Worm (Caenorhabditis elegans): Measurements from ENCODE around the gene cpg-4.
A peak's percentile ranks its signal among the peaks of the same experiment; 100 is the strongest.

The cpg-4 gene

ce11 chrV:5996114-5996513, at the start of gene cpg-4:
Gene cpg-4 (plus strand): TSS chrV:5996416.
- TF ChIP-seq Y48G9A.11 (GFP tag; IDR thresholded peaks at IDR 0.05) (peak; percentile 63; the same call in 1 of the 2 replicates), zfp-2 (tag; optimal IDR thresholded peaks at IDR 0.05) (no peak), tag-97 (GFP tag; IDR thresholded peaks at IDR 0.05) (no peak), sdz-12 (GFP tag; optimal IDR thresholded peaks at IDR 0.05) (no peak), F49E8.2 (tag; optimal IDR thresholded peaks at IDR 0.05; ENCODE audit: borderline replicate concordance) (peak; percentile 32), snpc-1.2 (GFP tag; IDR thresholded peaks at IDR 0.05) (0 out of 2 replicates have a peak, but pooled peaks have one; percentile 27), lin-38 (GFP tag; IDR thresholded peaks at IDR 0.05) (peak; percentile 44; the same call in 1 of the 2 replicates), attf-4 (tag; optimal IDR thresholded peaks at IDR 0.05) (no peak), rbr-2 (tag; optimal IDR thresholded peaks at IDR 0.05) (no peak), dpl-1 (GFP tag; optimal IDR thresholded peaks at IDR 0.05) (no peak), lin-1 (GFP tag; IDR thresholded peaks at IDR 0.05) (no peak), skn-1 (tag; optimal IDR thresholded peaks at IDR 0.05) (no peak), Y75B8A.6 (GFP tag; IDR thresholded peaks at IDR 0.05) (no peak), unc-130 (GFP tag; optimal IDR thresholded peaks at IDR 0.05) (peak; percentile 18), tra-1 (GFP tag; IDR thresholded peaks at IDR 0.05) (no peak), fkh-10 (GFP tag; optimal IDR thresholded peaks at IDR 0.05) (no peak), daf-16 (GFP tag; optimal IDR thresholded peaks at IDR 0.05) (no peak), daf-16 (tag; optimal IDR thresholded peaks at IDR 0.05) (no peak)

DNA sequence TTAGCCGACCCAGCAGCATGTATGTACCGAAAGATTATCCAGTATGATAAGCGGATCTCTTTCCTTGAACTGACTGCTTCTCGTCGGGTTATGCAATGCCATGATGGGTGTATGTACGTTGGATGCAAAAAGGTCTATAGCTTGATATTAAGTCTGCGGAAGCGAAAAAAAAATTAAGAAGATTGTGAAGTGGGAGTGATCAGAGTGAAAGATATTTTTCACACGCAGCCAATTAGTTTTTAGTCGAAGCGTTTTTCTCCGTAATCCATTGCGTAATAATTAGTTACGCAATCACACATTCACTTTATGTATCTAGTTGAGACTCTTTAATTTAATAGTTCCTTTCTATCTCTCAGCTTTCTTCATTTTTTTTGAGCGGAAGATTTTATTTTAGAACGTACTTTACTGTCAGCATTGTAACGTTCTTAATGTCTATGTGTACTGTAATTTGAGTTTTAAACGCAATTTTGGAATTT, 46.5 kb upstream of the cpg-4 start:
- TF ChIP-seq madf-9 (GFP tag; conservative IDR thresholded peaks at IDR 0.05) (no peak), Y5F2A.4 (GFP tag; optimal IDR thresholded peaks at IDR 0.05) (no peak), zfp-3 (GFP tag; conservative IDR thresholded peaks at IDR 0.05) (no peak), nhr-11 (tag; optimal IDR thresholded peaks at IDR 0.05) (no peak), lin-29 (GFP tag; IDR thresholded peaks at IDR 0.05) (no peak), daf-8 (GFP tag; IDR thresholded peaks at IDR 0.05) (no peak), hlh-30 (tag; optimal IDR thresholded peaks at IDR 0.05; ENCODE audit: insufficient read depth) (no peak), T20F7.1 (GFP tag; optimal IDR thresholded peaks at IDR 0.05) (no peak), tag-97 (GFP tag; IDR thresholded peaks at IDR 0.05) (no peak), nhr-25 (tag; optimal IDR thresholded peaks at IDR 0.05; ENCODE audit: borderline replicate concordance, insufficient read depth) (no peak), lim-7 (GFP tag; IDR thresholded peaks at IDR 0.05) (no peak), unc-62 (GFP tag; optimal IDR thresholded peaks at IDR 0.05 in 1 of 2) (peak in 1 of 2 experiments; percentile 90), unc-62 (tag; optimal IDR thresholded peaks at IDR 0.05) (no peak), nhr-48 (tag; optimal IDR thresholded peaks at IDR 0.05) (peak; percentile 61), F10B5.3 (tag; optimal IDR thresholded peaks at IDR 0.05) (no peak)

- no peak for TF ChIP-seq F37D6.2 (tag; optimal IDR thresholded peaks at IDR 0.05)
- peak in 1 of 2 experiments; percentile 75 for TF ChIP-seq unc-62 (GFP tag; optimal IDR thresholded peaks at IDR 0.05 in 1 of 2)
- no peak for TF ChIP-seq unc-62 (tag; optimal IDR thresholded peaks at IDR 0.05)
- TF ChIP-seq hlh-30 (tag; optimal IDR thresholded peaks at IDR 0.05; ENCODE audit: insufficient read depth): peak; percentile 51
Observed at ce11 chrV:5951133-5951532, 45.1 kb upstream of the cpg-4 start, which contains the start of gene M03F8.1. Gene M03F8.1 (plus strand): TSS chrV:5951433.

DNA sequence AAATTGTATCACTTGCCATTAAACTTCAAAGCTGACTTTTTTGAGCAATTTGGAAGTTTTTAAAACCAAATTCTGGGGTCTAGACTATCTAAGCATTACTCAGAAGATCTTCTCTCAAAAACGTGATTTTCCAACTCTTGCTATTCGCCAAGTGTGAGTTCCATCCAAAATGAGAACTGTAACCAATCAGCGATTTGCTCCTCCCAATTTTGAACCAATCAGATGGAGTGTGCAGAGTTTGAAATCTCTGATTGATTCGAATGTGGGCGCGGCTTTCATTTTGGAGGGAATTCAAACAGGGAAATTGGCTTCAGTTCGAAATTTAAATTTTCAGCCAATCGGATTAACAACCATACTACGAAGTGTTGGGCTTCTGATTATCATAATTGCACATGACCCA, 43.1 kb upstream of the cpg-4 start:
- TF ChIP-seq rbr-2 (tag; optimal IDR thresholded peaks at IDR 0.05) (no peak), zip-2 (tag; optimal IDR thresholded peaks at IDR 0.05) (no peak), zag-1 (tag; optimal IDR thresholded peaks at IDR 0.05) (no peak), T20F7.1 (GFP tag; optimal IDR thresholded peaks at IDR 0.05) (no peak), saeg-2 (GFP tag; IDR thresholded peaks at IDR 0.05) (no peak), hlh-30 (tag; optimal IDR thresholded peaks at IDR 0.05; ENCODE audit: insufficient read depth) (no peak), spr-1 (tag; optimal IDR thresholded peaks at IDR 0.05) (no peak)
